Fruit fly (Drosophila melanogaster) whole organism, embryonic: Measurements from ENCODE around the gene CG32983.
A peak's percentile ranks its signal among the peaks of the same experiment; 100 is the strongest.

Experiments used
- Abd-B ChIP-seq: fragments of 200-800 bp; sonication (Bioruptor generic); optimal IDR thresholded peaks from 2 replicates; lab custom pipeline; 2018; ENCODE audit warnings: missing biosample characterization, mild to moderate bottlenecking, missing genetic modification characterization, moderate library complexity
- Antp ChIP-seq: fragments of 200-800 bp; sonication (Bioruptor generic); optimal IDR thresholded peaks from 3 replicates; lab custom pipeline; 2016; ENCODE audit warnings: missing biosample characterization, missing genetic modification characterization
- Bdp1 ChIP-seq: fragments of 200-800 bp; sonication (Bioruptor generic); optimal IDR thresholded peaks from 3 replicates; lab custom pipeline; 2016; ENCODE audit warnings: missing biosample characterization, missing genetic modification characterization
- CG10147 ChIP-seq: fragments of 200-800 bp; sonication (Bioruptor generic); optimal IDR thresholded peaks from 2 replicates; lab custom pipeline; 2019; ENCODE audit warnings: missing biosample characterization, mild to moderate bottlenecking, missing genetic modification characterization, moderate library complexity
- CG10565 ChIP-seq: fragments of 200-800 bp; sonication (Bioruptor generic); optimal IDR thresholded peaks from 3 replicates; lab custom pipeline; 2016; ENCODE audit warnings: missing biosample characterization, mild to moderate bottlenecking, missing genetic modification characterization
- CG13296 ChIP-seq: fragments of 200-800 bp; sonication (Bioruptor generic); optimal IDR thresholded peaks from 3 replicates; lab custom pipeline; 2018; ENCODE audit warnings: missing biosample characterization, mild to moderate bottlenecking, missing genetic modification characterization
- CG13775 ChIP-seq: fragments of 200-800 bp; sonication (Bioruptor generic); optimal IDR thresholded peaks from 3 replicates; lab custom pipeline; 2017; ENCODE audit warnings: missing biosample characterization, mild to moderate bottlenecking, missing genetic modification characterization
- CG15073 ChIP-seq: fragments of 200-800 bp; sonication (Bioruptor generic); optimal IDR thresholded peaks from 2 replicates; lab custom pipeline; 2016; ENCODE audit warnings: missing biosample characterization, missing genetic modification characterization
- CG1529 ChIP-seq: fragments of 200-800 bp; sonication (Bioruptor generic); optimal IDR thresholded peaks from 3 replicates; lab custom pipeline; 2018; ENCODE audit warnings: missing biosample characterization, missing genetic modification characterization
- CG17612 ChIP-seq: fragments of 200-800 bp; sonication (Bioruptor generic); IDR thresholded peaks from 2 replicates; pipeline ENCODE4 v1.3.6; 2022; ENCODE audit warnings: missing biosample characterization, missing genetic modification characterization
- CG17912 ChIP-seq: fragments of 200-800 bp; sonication (Bioruptor generic); optimal IDR thresholded peaks from 2 replicates; lab custom pipeline; 2018; ENCODE audit warnings: missing biosample characterization, mild to moderate bottlenecking, missing genetic modification characterization
- CG1792 ChIP-seq: fragments of 200-800 bp; sonication (Bioruptor generic); optimal IDR thresholded peaks from 2 replicates; lab custom pipeline; 2016; ENCODE audit warnings: missing biosample characterization, missing genetic modification characterization
- CG18764 ChIP-seq: fragments of 200-800 bp; sonication (Bioruptor generic); optimal IDR thresholded peaks from 3 replicates; lab custom pipeline; 2016; ENCODE audit warnings: missing biosample characterization, missing genetic modification characterization
- CG2120 ChIP-seq: fragments of 200-800 bp; sonication (Bioruptor generic); optimal IDR thresholded peaks from 3 replicates; lab custom pipeline; 2016; ENCODE audit warnings: missing biosample characterization, missing genetic modification characterization
- CG2678 ChIP-seq: fragments of 200-800 bp; sonication (Bioruptor generic); optimal IDR thresholded peaks from 3 replicates; lab custom pipeline; 2019; ENCODE audit warnings: missing biosample characterization, mild to moderate bottlenecking, missing genetic modification characterization, moderate library complexity
- CG31365 ChIP-seq: fragments of 200-800 bp; sonication (Bioruptor generic); optimal IDR thresholded peaks from 2 replicates; lab custom pipeline; 2018; ENCODE audit warnings: missing biosample characterization, mild to moderate bottlenecking, missing genetic modification characterization
- CG31388 ChIP-seq: fragments of 200-800 bp; sonication (Bioruptor generic); optimal IDR thresholded peaks from 2 replicates; lab custom pipeline; 2016; ENCODE audit warnings: missing biosample characterization, missing genetic modification characterization
- CG34376 ChIP-seq: fragments of 200-800 bp; sonication (Bioruptor generic); optimal IDR thresholded peaks from 2 replicates; lab custom pipeline; 2018; ENCODE audit warnings: missing biosample characterization, mild to moderate bottlenecking, missing genetic modification characterization
- CG4617 ChIP-seq: fragments of 200-800 bp; sonication (Bioruptor generic); optimal IDR thresholded peaks from 3 replicates; lab custom pipeline; 2016; ENCODE audit warnings: missing biosample characterization, missing genetic modification characterization, borderline replicate concordance
- CG5953 ChIP-seq: fragments of 200-800 bp; sonication (Bioruptor generic); IDR thresholded peaks from 2 replicates; pipeline ENCODE4 v1.3.6; 2022; ENCODE audit warnings: missing biosample characterization, missing genetic modification characterization
- CG6813 ChIP-seq: fragments of 200-800 bp; sonication (Bioruptor generic); optimal IDR thresholded peaks from 2 replicates; lab custom pipeline; 2017; ENCODE audit warnings: missing biosample characterization, missing genetic modification characterization, mild to moderate bottlenecking, moderate library complexity, missing genetic modification reagents
- CG7786 ChIP-seq: fragments of 200-800 bp; sonication (Bioruptor generic); optimal IDR thresholded peaks from 2 replicates; lab custom pipeline; 2016; ENCODE audit warnings: missing biosample characterization, missing genetic modification characterization
- CG7963 ChIP-seq: fragments of 200-800 bp; sonication (Bioruptor generic); IDR thresholded peaks from 3 replicates; pipeline ENCODE4 v1.3.6; 2022; ENCODE audit warnings: missing biosample characterization, missing genetic modification characterization; ENCODE audit not compliant: partially characterized antibody
- CG9437 ChIP-seq: fragments of 200-800 bp; sonication (Bioruptor generic); optimal IDR thresholded peaks from 2 replicates; lab custom pipeline; 2018; ENCODE audit warnings: missing biosample characterization, mild to moderate bottlenecking, missing genetic modification characterization
- CTCF ChIP-seq: fragments of 200-800 bp; sonication (Bioruptor generic); optimal IDR thresholded peaks from 2 replicates; lab custom pipeline; 2017; ENCODE audit warnings: missing biosample characterization, mild to moderate bottlenecking, missing genetic modification characterization, moderate library complexity
- CkIIα-i1 ChIP-seq: fragments of 200-800 bp; sonication (Bioruptor generic); IDR thresholded peaks from 2 replicates; pipeline ENCODE4 v1.3.6; 2022; ENCODE audit warnings: missing biosample characterization, missing genetic modification characterization
- Dad ChIP-seq: fragments of 200-800 bp; sonication (Bioruptor generic); optimal IDR thresholded peaks from 3 replicates; lab custom pipeline; 2016; ENCODE audit warnings: missing biosample characterization, missing genetic modification characterization
- E2f2 ChIP-seq: fragments of 200-800 bp; sonication (Bioruptor generic); IDR thresholded peaks from 2 replicates; pipeline ENCODE4 v1.3.6; 2022; ENCODE audit warnings: missing biosample characterization, missing genetic modification characterization
- GATAe ChIP-seq: fragments of 200-800 bp; sonication (Bioruptor generic); conservative IDR thresholded peaks from 2 replicates; pipeline ENCODE4 v1.3.6; 2022; ENCODE audit warnings: missing biosample characterization, missing genetic modification characterization
- Hr78 ChIP-seq, 2 experiments: fragments of 200-800 bp in 1 of 2; fragments of >200 bp in 1 of 2; sonication (Bioruptor generic) in 1 of 2; optimal IDR thresholded peaks; 2 replicates each; lab custom pipeline; 2017 to 2019; ENCODE audit warnings: missing biosample characterization in 2 of 2, missing genetic modification characterization in 2 of 2, mild to moderate bottlenecking in 1 of 2, moderate library complexity in 1 of 2
- Nf-YB ChIP-seq: fragments of 200-800 bp; sonication (Bioruptor generic); optimal IDR thresholded peaks from 3 replicates; lab custom pipeline; 2019; ENCODE audit warnings: missing biosample characterization, mild to moderate bottlenecking, missing genetic modification characterization, moderate library complexity
- Sin3A ChIP-seq: fragments of >200 bp; optimal IDR thresholded peaks from 2 replicates; lab custom pipeline; 2018
- Ssrp ChIP-seq: fragments of 200-800 bp; sonication (Bioruptor generic); optimal IDR thresholded peaks from 2 replicates; lab custom pipeline; 2018; ENCODE audit warnings: missing biosample characterization, mild to moderate bottlenecking, missing genetic modification characterization, moderate library complexity
- al ChIP-seq: fragments of 200-800 bp; sonication (Bioruptor generic); IDR thresholded peaks from 2 replicates; pipeline ENCODE4 v1.3.6; 2022; ENCODE audit warnings: missing biosample characterization, missing genetic modification characterization
- bcd ChIP-seq: fragments of 200-800 bp; sonication (Bioruptor generic); optimal IDR thresholded peaks from 2 replicates; lab custom pipeline; 2017; ENCODE audit warnings: missing biosample characterization, mild to moderate bottlenecking, missing genetic modification characterization
- danr ChIP-seq: fragments of 200-800 bp; sonication (Bioruptor generic); IDR thresholded peaks from 2 replicates; pipeline ENCODE4 v1.3.6; 2022; ENCODE audit warnings: missing biosample characterization, missing genetic modification characterization
- dysf ChIP-seq: fragments of 200-800 bp; sonication (Bioruptor generic); IDR thresholded peaks from 3 replicates; pipeline ENCODE4 v1.3.6; 2022; ENCODE audit warnings: missing biosample characterization, missing genetic modification characterization
- eve ChIP-seq, 2 experiments: fragments of >200 bp; optimal IDR thresholded peaks; 2 replicates each; lab custom pipeline; 2017; ENCODE audit warnings: missing biosample characterization in 2 of 2, missing genetic modification characterization in 2 of 2
- gcm ChIP-seq: fragments of 200-800 bp; sonication (Bioruptor generic); optimal IDR thresholded peaks from 2 replicates; lab custom pipeline; 2019; ENCODE audit warnings: missing biosample characterization, mild to moderate bottlenecking, missing genetic modification characterization, moderate library complexity
- hb ChIP-seq: fragments of 200-800 bp; sonication (Bioruptor generic); IDR thresholded peaks from 3 replicates; pipeline ENCODE4 v1.3.6; 2022; ENCODE audit warnings: missing biosample characterization, missing genetic modification characterization; ENCODE audit not compliant: partially characterized antibody
- mam ChIP-seq: fragments of 200-800 bp; sonication (Bioruptor generic); optimal IDR thresholded peaks from 3 replicates; lab custom pipeline; 2016; ENCODE audit warnings: missing biosample characterization, missing genetic modification characterization
- pho ChIP-seq: fragments of 200-800 bp; sonication (Bioruptor generic); optimal IDR thresholded peaks from 2 replicates; lab custom pipeline; 2016; ENCODE audit warnings: missing biosample characterization, missing genetic modification characterization
- row ChIP-seq: fragments of 200-800 bp; sonication (Bioruptor generic); IDR thresholded peaks from 3 replicates; pipeline ENCODE4 v1.3.6; 2022; ENCODE audit warnings: missing biosample characterization, missing genetic modification characterization
- slou ChIP-seq: fragments of 200-800 bp; sonication (Bioruptor generic); optimal IDR thresholded peaks from 3 replicates; lab custom pipeline; 2016; ENCODE audit warnings: missing biosample characterization, missing genetic modification characterization
- so ChIP-seq: fragments of 200-800 bp; sonication (Bioruptor generic); IDR thresholded peaks from 3 replicates; pipeline ENCODE4 v1.3.6; 2022; ENCODE audit warnings: missing biosample characterization, missing genetic modification characterization
- sob ChIP-seq: fragments of 200-800 bp; sonication (Bioruptor generic); IDR thresholded peaks from 2 replicates; pipeline ENCODE4 v1.3.6; 2022; ENCODE audit warnings: missing biosample characterization, missing genetic modification characterization
- tna ChIP-seq: fragments of 200-800 bp; sonication (Bioruptor generic); IDR thresholded peaks from 2 replicates; pipeline ENCODE4 v1.3.6; 2022; ENCODE audit warnings: missing biosample characterization, missing genetic modification characterization; ENCODE audit not compliant: partially characterized antibody
- unpg ChIP-seq: fragments of 200-800 bp; sonication (Bioruptor generic); optimal IDR thresholded peaks from 3 replicates; lab custom pipeline; 2018; ENCODE audit warnings: missing biosample characterization, mild to moderate bottlenecking, missing genetic modification characterization, moderate library complexity

The CG32983 gene

dm6 chr2L:8860767-8861166 is 4.9 kb upstream of the CG32983 start (continued):
- TF ChIP-seq Abd-B (peak; percentile 56), dysf (peak; percentile 84), mam (GFP tag; lab: Kevin White, UChicago) (peak; percentile 15), CG10147 (GFP tag; lab: Kevin White, UChicago) (peak; percentile 9), Bdp1 (GFP tag; lab: Kevin White, UChicago) (no peak), CG1792 (GFP tag; lab: Kevin White, UChicago) (peak; percentile 19), CG1529 (GFP tag; lab: Kevin White, UChicago) (peak; percentile 33), CG5953 (GFP tag; lab: Robert Waterston, UW) (peak; percentile 27; the same call in 1 of the 2 replicates), al (no peak; the same call in 1 of the 2 replicates), CG17612 (peak; percentile 48; the same call in 1 of the 2 replicates), CG4617 (no peak), CG34376 (no peak), Ssrp (peak; percentile 73), Hr78 (GFP tag; optimal IDR thresholded peaks at IDR 0.05; lab: Kevin White, UChicago) (peak in 1 of 2 experiments; percentile 7), CG2120 (GFP tag; lab: Kevin White, UChicago) (peak; percentile 13), Nf-YB (GFP tag; lab: Kevin White, UChicago) (peak; percentile 17), CG9437 (GFP tag; lab: Kevin White, UChicago) (peak; percentile 20), danr (GFP tag; lab: Robert Waterston, UW) (peak; percentile 40; the same call in 1 of the 2 replicates), gcm (GFP tag; lab: Kevin White, UChicago) (peak; percentile 69), tna (GFP tag; lab: Robert Waterston, UW) (no peak), CG15073 (GFP tag; lab: Kevin White, UChicago) (peak; percentile 7), GATAe (GFP tag; lab: Robert Waterston, UW) (no peak), slou (no peak), CG13296 (GFP tag; lab: Kevin White, UChicago) (peak; percentile 23), Sin3A (no peak), eve (GFP tag; optimal IDR thresholded peaks at IDR 0.05; lab: Kevin White, UChicago) (peak in 1 of 2 experiments; percentile 77), CG2678 (peak; percentile 78), so (GFP tag; lab: Robert Waterston, UW) (peak; percentile 63; the same call in 1 of the 3 replicates), CG7963 (no peak), bcd (GFP tag; lab: Kevin White, UChicago) (peak; percentile 66), CTCF (GFP tag; lab: Kevin White, UChicago) (peak; percentile 2), hb (GFP tag; lab: Robert Waterston, UW) (no peak), CG10565 (GFP tag; lab: Kevin White, UChicago) (no peak), CG31365 (tag; lab: Kevin White, UChicago) (peak; percentile 1), CG17912 (no peak), sob (GFP tag; lab: Robert Waterston, UW) (peak; percentile 66; the same call in 1 of the 2 replicates), unpg (GFP tag; lab: Kevin White, UChicago) (peak; percentile 65), row (peak; percentile 84), Dad (peak; percentile 38), E2f2 (GFP tag; lab: Robert Waterston, UW) (peak; percentile 39; the same call in 1 of the 2 replicates), CG18764 (GFP tag; lab: Kevin White, UChicago) (peak; percentile 58), Antp (GFP tag; lab: Kevin White, UChicago) (peak; percentile 18), CG6813 (GFP tag; lab: Kevin White, UChicago) (peak; percentile 54), pho (no peak), CG13775 (peak; percentile 42), CG7786 (GFP tag; lab: Kevin White, UChicago) (no peak), CkIIα-i1 (GFP tag; lab: Robert Waterston, UW) (no peak), CG31388 (GFP tag; lab: Kevin White, UChicago) (peak; percentile 39)
